Worm (Caenorhabditis elegans): Measurements from ENCODE around the gene Y73F8A.15.

- no peak for TF ChIP-seq klf-2 (GFP tag; conservative IDR thresholded peaks at IDR 0.05)
- TF ChIP-seq med-1 (GFP tag; optimal IDR thresholded peaks at IDR 0.05; ENCODE audit: insufficient read depth): no peak
- TF ChIP-seq cog-1 (tag; optimal IDR thresholded peaks at IDR 0.05): no peak
- no peak for TF ChIP-seq ztf-29 (GFP tag; IDR thresholded peaks at IDR 0.05)
These were observed 37.8 kb upstream of the Y73F8A.15 start for ce11 chrIV:15283617-15284016.
